Fruit fly (Drosophila melanogaster) whole organism, pupa: ENCODE measurements around the gene CG42724.

ENCODE experiments used
- CG10348 ChIP-seq: fragments of 200-800 bp; sonication (Bioruptor generic); IDR thresholded peaks from 2 replicates; pipeline ENCODE4 v1.3.6; 2022; ENCODE audit warnings: missing biosample characterization, missing genetic modification characterization
- CG12605 ChIP-seq: fragments of 200-800 bp; sonication (Bioruptor generic); IDR thresholded peaks from 2 replicates; pipeline ENCODE4 v1.3.6; 2022; ENCODE audit warnings: missing biosample characterization, missing genetic modification characterization
- CG13204 ChIP-seq: fragments of 200-800 bp; sonication (Bioruptor generic); optimal IDR thresholded peaks from 2 replicates; lab custom pipeline; 2018; ENCODE audit warnings: missing biosample characterization, mild to moderate bottlenecking, missing genetic modification characterization, moderate library complexity
- CG14655 ChIP-seq: fragments of 200-800 bp; sonication (Bioruptor generic); optimal IDR thresholded peaks from 3 replicates; lab custom pipeline; 2017; ENCODE audit warnings: mild to moderate bottlenecking, missing biosample characterization, missing genetic modification reagents, missing genetic modification characterization
- CG15710 ChIP-seq: fragments of 200-800 bp; sonication (Bioruptor generic); optimal IDR thresholded peaks from 2 replicates; lab custom pipeline; 2018; ENCODE audit warnings: missing biosample characterization, mild to moderate bottlenecking, missing genetic modification characterization, moderate library complexity
- CG17806 ChIP-seq: fragments of 200-800 bp; sonication (Bioruptor generic); optimal IDR thresholded peaks from 2 replicates; lab custom pipeline; 2018; ENCODE audit warnings: missing biosample characterization, mild to moderate bottlenecking, missing genetic modification characterization, moderate library complexity
- CG32121 ChIP-seq: fragments of 200-800 bp; sonication (Bioruptor generic); IDR thresholded peaks from 2 replicates; pipeline ENCODE4 v1.3.6; 2022; ENCODE audit warnings: missing biosample characterization, missing genetic modification characterization
- CG34367 ChIP-seq: fragments of 200-800 bp; sonication (Bioruptor generic); optimal IDR thresholded peaks from 2 replicates; lab custom pipeline; 2018; ENCODE audit warnings: missing biosample characterization, mild to moderate bottlenecking, missing genetic modification characterization
- CG4496 ChIP-seq: fragments of 200-800 bp; sonication (Bioruptor generic); IDR thresholded peaks from 3 replicates; pipeline ENCODE4 v1.3.6; 2022; ENCODE audit warnings: missing biosample characterization, missing genetic modification characterization
- CG8159 ChIP-seq: fragments of 200-800 bp; sonication (Bioruptor generic); optimal IDR thresholded peaks from 3 replicates; lab custom pipeline; 2018; ENCODE audit warnings: missing biosample characterization, mild to moderate bottlenecking, missing genetic modification characterization, moderate library complexity
- CG8301 ChIP-seq: fragments of 200-800 bp; sonication (Bioruptor generic); optimal IDR thresholded peaks from 2 replicates; lab custom pipeline; 2018; ENCODE audit warnings: missing biosample characterization, mild to moderate bottlenecking, missing genetic modification characterization
- CG9948 ChIP-seq: fragments of 200-800 bp; sonication (Bioruptor generic); optimal IDR thresholded peaks from 2 replicates; lab custom pipeline; 2018; ENCODE audit warnings: missing biosample characterization, mild to moderate bottlenecking, missing genetic modification characterization, moderate library complexity
- D1 ChIP-seq: fragments of 200-800 bp; sonication (Bioruptor generic); optimal IDR thresholded peaks from 2 replicates; lab custom pipeline; 2018; ENCODE audit warnings: missing biosample characterization, mild to moderate bottlenecking, missing genetic modification characterization, moderate library complexity
- EcR ChIP-seq: fragments of 200-800 bp; sonication (Bioruptor generic); optimal IDR thresholded peaks from 3 replicates; lab custom pipeline; 2019; ENCODE audit warnings: missing biosample characterization, missing genetic modification characterization, mild to moderate bottlenecking, moderate library complexity, missing genetic modification reagents
- Ets98B ChIP-seq: fragments of 200-800 bp; sonication (Bioruptor generic); IDR thresholded peaks from 2 replicates; pipeline ENCODE4 v1.3.6; 2022; ENCODE audit warnings: missing biosample characterization, missing genetic modification characterization
- Pif1A ChIP-seq: fragments of 200-800 bp; sonication (Bioruptor generic); optimal IDR thresholded peaks from 3 replicates; lab custom pipeline; 2016; ENCODE audit warnings: missing biosample characterization, missing genetic modification characterization
- Pif1B ChIP-seq: fragments of 200-800 bp; sonication (Bioruptor generic); optimal IDR thresholded peaks from 3 replicates; lab custom pipeline; 2016; ENCODE audit warnings: missing biosample characterization, missing genetic modification characterization
- Snoo ChIP-seq: fragments of 200-800 bp; sonication (Bioruptor generic); optimal IDR thresholded peaks from 3 replicates; lab custom pipeline; 2017; ENCODE audit warnings: missing biosample characterization, mild to moderate bottlenecking, missing genetic modification characterization, inconsistent platforms
- fd96Ca ChIP-seq: fragments of 200-800 bp; sonication (Bioruptor generic); IDR thresholded peaks from 3 replicates; pipeline ENCODE4 v1.3.6; 2022; ENCODE audit warnings: missing biosample characterization, missing genetic modification characterization
- gl ChIP-seq: fragments of 200-800 bp; sonication (Bioruptor generic); optimal IDR thresholded peaks from 2 replicates; lab custom pipeline; 2018; ENCODE audit warnings: missing biosample characterization, mild to moderate bottlenecking, missing genetic modification characterization
- rn ChIP-seq: fragments of 200-800 bp; sonication (Bioruptor generic); IDR thresholded peaks from 2 replicates; pipeline ENCODE4 v1.3.6; 2022; ENCODE audit warnings: missing biosample characterization, missing genetic modification characterization

The CG42724 gene

DNA sequence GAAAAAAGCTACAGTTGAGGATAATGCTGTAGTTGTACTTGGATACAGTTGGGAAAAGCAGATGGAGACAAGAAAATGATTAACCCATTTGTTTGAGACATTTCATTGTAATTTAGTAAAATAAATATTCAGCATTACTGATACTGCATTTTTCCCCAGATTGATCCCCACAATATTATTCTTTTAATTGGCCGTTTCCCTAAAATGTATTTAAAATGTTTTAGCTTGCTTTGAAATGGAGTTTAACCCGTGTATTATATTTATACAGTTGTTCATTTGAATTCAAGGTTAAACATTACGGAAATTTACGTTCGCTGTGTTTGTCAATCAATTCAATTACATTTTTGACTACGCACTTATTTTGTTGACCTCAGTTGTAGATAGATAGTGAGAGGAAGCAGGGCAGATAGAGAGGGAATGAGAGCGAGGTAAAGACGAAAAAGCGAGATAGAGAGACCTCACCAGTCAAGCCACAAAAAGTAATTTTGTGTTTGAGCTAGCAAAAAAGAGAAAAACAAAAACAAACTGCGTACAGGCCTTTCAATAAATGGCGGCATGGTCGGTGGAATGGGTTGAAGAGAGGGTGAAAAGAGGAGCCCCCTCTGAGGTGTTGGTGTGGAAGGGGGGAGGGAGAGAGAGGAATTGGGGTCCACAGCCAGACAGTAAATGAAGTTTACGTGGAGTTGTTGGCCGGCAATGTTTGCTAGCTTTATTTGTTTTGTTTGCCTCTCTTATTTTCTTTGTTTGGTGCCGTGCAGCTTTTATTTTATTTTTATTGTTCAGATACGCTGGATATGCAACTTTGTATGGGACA is 42.5 kb upstream of the CG42724 start:
- TF ChIP-seq Ets98B (GFP tag; lab: Robert Waterston, UW) (peak; percentile 70), D1 (tag; lab: Kevin White, UChicago) (peak; percentile 83), CG17806 (peak; percentile 76), fd96Ca (GFP tag; lab: Robert Waterston, UW) (peak; percentile 82), Snoo (tag; lab: Kevin White, UChicago) (peak; percentile 71), Pif1A (peak; percentile 71), EcR (GFP tag; lab: Kevin White, UChicago) (peak; percentile 95), CG12605 (GFP tag; lab: Robert Waterston, UW) (peak; percentile 79), CG34367 (tag; lab: Kevin White, UChicago) (peak; percentile 63), CG32121 (GFP tag; lab: Robert Waterston, UW) (peak; percentile 47), CG8159 (peak; percentile 86), CG13204 (GFP tag; lab: Kevin White, UChicago) (peak; percentile 80), CG4496 (GFP tag; lab: Robert Waterston, UW) (peak; percentile 65), rn (GFP tag; lab: Robert Waterston, UW) (peak; percentile 4; the same call in 1 of the 2 replicates), CG9948 (tag; lab: Kevin White, UChicago) (peak; percentile 85), gl (tag; lab: Kevin White, UChicago) (peak; percentile 90), CG10348 (GFP tag; lab: Robert Waterston, UW) (0 out of 2 replicates have a peak, but pooled peaks have one; percentile 6), Pif1B (GFP tag; lab: Kevin White, UChicago) (peak; percentile 67), CG14655 (GFP tag; lab: Kevin White, UChicago) (peak; percentile 91), CG8301 (tag; lab: Kevin White, UChicago) (peak; percentile 87), CG15710 (tag; lab: Kevin White, UChicago) (peak; percentile 75)

DNA sequence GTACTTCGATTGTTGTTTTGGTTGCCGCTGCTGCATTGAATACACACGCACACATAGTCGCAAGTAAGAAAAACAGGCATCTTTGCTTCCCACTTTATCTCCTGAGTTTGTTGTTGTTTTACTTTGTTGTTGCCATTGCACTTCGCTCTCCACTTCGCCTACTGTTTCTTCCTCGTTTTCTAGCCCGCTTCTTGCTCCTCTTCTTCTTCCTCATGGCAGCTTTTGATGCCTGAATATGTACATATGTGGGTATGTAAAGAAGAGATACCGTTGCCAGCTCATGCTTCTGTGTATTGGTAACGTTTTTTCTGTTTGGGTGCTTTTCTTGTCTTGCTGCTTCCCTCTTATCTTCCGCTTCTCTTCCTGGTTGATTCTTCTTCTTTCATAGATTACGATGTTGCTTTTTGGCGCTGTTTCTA is 41.1 kb upstream of the CG42724 start:
- TF ChIP-seq CG10348 (GFP tag; lab: Robert Waterston, UW) (no peak), CG4496 (GFP tag; lab: Robert Waterston, UW) (peak; percentile 46; the same call in 2 of the 3 replicates), CG8159 (peak; percentile 27), CG12605 (GFP tag; lab: Robert Waterston, UW) (peak; percentile 62), CG14655 (GFP tag; lab: Kevin White, UChicago) (peak; percentile 26), fd96Ca (GFP tag; lab: Robert Waterston, UW) (peak; percentile 64; the same call in 1 of the 3 replicates), D1 (tag; lab: Kevin White, UChicago) (no peak), Pif1A (peak; percentile 10), CG13204 (GFP tag; lab: Kevin White, UChicago) (peak; percentile 72), rn (GFP tag; lab: Robert Waterston, UW) (no peak), CG9948 (tag; lab: Kevin White, UChicago) (no peak), Ets98B (GFP tag; lab: Robert Waterston, UW) (peak; percentile 50), CG34367 (tag; lab: Kevin White, UChicago) (peak; percentile 10), CG15710 (tag; lab: Kevin White, UChicago) (peak; percentile 29), gl (tag; lab: Kevin White, UChicago) (peak; percentile 76), CG32121 (GFP tag; lab: Robert Waterston, UW) (peak; percentile 53), Snoo (tag; lab: Kevin White, UChicago) (no peak), CG8301 (tag; lab: Kevin White, UChicago) (peak; percentile 16), EcR (GFP tag; lab: Kevin White, UChicago) (peak; percentile 95), CG17806 (no peak), Pif1B (GFP tag; lab: Kevin White, UChicago) (peak; percentile 22)
- TF ChIP-seq, all 21 proteins: peak for 15

DNA sequence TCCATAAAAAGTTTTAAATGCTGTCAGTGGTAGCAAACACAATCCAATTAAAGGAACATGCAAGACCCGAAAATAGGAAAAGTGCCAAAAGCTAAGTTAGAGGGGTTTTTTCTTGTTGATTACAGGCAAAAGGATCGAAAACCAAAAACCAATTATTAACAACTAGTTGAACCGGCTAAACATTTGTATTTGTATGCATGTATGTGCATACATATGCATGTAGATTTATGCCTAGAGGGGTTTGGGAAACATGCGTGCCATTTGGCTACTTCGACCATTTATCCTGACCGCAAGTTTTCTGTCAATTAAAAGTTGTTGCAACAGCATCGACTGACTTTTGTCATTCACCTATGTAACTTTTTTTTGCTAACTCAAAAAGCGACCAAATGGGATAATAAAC is 40.4 kb upstream of the CG42724 start:
- TF ChIP-seq Pif1B (GFP tag; lab: Kevin White, UChicago) = no peak
- no peak for TF ChIP-seq CG10348 (GFP tag; lab: Robert Waterston, UW)
- TF ChIP-seq CG15710 (tag; lab: Kevin White, UChicago) = no peak
- TF ChIP-seq CG32121 (GFP tag; lab: Robert Waterston, UW) = no peak
- TF ChIP-seq fd96Ca (GFP tag; lab: Robert Waterston, UW) = no peak
- TF ChIP-seq D1 (tag; lab: Kevin White, UChicago) = no peak
- TF ChIP-seq CG14655 (GFP tag; lab: Kevin White, UChicago) = no peak
- no peak for TF ChIP-seq Pif1A
- no peak for TF ChIP-seq gl (tag; lab: Kevin White, UChicago)
- no peak for TF ChIP-seq rn (GFP tag; lab: Robert Waterston, UW)
- no peak for TF ChIP-seq CG8159
- TF ChIP-seq Ets98B (GFP tag; lab: Robert Waterston, UW) = no peak
- no peak for TF ChIP-seq CG13204 (GFP tag; lab: Kevin White, UChicago)
- TF ChIP-seq CG17806 = no peak
- TF ChIP-seq, all 21 proteins: peak for 0

DNA sequence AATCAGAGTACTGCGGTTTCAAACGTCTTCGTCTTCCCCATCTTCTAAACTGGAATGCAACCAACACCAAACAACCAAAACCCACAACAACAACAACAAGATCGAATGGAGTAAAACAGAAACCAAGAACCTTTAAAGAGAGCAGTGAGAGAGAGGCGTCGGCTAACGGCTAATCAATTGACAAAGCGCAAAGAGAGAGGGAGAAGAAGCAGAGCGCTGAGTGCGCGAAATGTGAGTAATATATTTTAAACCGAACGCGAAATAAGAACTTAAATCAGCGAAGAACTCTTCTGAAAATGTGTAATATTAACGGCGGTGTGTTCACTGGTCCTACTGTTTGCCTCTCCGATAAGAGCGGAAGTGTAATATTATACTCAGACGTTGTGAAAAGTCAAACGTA is 39.5 kb upstream of the CG42724 start:
- TF ChIP-seq Ets98B (GFP tag; lab: Robert Waterston, UW) (no peak), CG8159 (no peak), Pif1B (GFP tag; lab: Kevin White, UChicago) (no peak), fd96Ca (GFP tag; lab: Robert Waterston, UW) (no peak), rn (GFP tag; lab: Robert Waterston, UW) (no peak), CG4496 (GFP tag; lab: Robert Waterston, UW) (no peak), EcR (GFP tag; lab: Kevin White, UChicago) (no peak), CG32121 (GFP tag; lab: Robert Waterston, UW) (no peak), Snoo (tag; lab: Kevin White, UChicago) (no peak), D1 (tag; lab: Kevin White, UChicago) (no peak), CG12605 (GFP tag; lab: Robert Waterston, UW) (no peak), CG15710 (tag; lab: Kevin White, UChicago) (no peak), gl (tag; lab: Kevin White, UChicago) (no peak), CG10348 (GFP tag; lab: Robert Waterston, UW) (no peak), Pif1A (no peak), CG14655 (GFP tag; lab: Kevin White, UChicago) (no peak), CG34367 (tag; lab: Kevin White, UChicago) (no peak), CG17806 (no peak)
